Fruit fly (Drosophila melanogaster) whole organism, larva: ENCODE data around the gene CG18628.

Experiments
- noc ChIP-seq: fragments of 200-800 bp; sonication (Bioruptor generic); optimal IDR thresholded peaks from 3 replicates; lab custom pipeline; 2019; ENCODE audit warnings: missing biosample characterization, mild to moderate bottlenecking, missing genetic modification characterization, moderate library complexity

CG18628 gene

dm6 chr3L:10639440-10639839, at the start of gene CG18628:
Gene CG18628 (plus strand): TSS chr3L:10639740.
- no peak for TF ChIP-seq noc (tag; lab: Kevin White, UChicago)

- TF ChIP-seq noc (tag; lab: Kevin White, UChicago) = no peak
These were observed 40.0 kb upstream of the CG18628 start for dm6 chr3L:10599512-10599911.

DNA sequence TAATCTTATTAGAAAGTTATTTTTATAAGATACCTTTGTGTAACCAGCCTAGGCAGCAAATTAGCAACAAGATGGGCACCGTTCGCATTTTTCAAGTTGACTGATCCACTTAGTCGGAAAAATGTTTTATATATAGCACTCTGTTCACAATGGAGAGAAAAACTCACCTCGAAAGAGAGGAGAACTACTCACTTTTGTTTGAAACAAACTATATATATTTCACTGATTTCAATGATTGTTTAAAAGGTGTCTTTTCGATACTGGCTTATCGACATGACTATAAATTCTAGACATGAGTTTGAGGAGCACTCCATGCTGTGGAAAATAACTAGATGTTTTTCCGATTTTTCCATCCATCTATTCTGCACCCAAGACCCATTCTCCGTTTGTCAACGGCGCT, 16.1 kb upstream of the CG18628 start, which contains the start of gene CG42521:
Gene CG42521 (minus strand): TSS at position 101 of the 400 bp plus-strand sequence.
- no peak for TF ChIP-seq noc (tag; lab: Kevin White, UChicago)

DNA sequence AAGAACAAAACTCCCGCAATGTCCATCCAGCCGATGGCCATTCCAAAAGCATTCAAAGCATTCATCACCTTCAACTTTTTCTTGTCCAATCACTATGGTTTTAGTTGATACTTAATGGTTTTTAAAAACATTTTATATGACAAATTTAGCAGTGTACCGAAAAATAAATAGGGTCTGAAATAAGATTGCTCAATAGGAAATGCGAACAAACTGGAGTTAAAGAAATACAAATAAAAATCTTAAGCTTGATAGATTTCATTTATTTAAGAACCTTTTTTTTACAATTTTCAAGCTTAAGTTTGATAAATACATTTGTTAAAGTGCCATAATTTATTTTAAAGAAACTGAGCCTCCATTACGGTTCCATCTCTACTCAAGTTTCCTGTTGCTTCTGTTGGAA, 14.0 kb upstream of the CG18628 start, which contains the start of gene CG43127:
Gene CG43127 (minus strand): TSS at position 101 of the 400 bp plus-strand sequence.
- TF ChIP-seq noc (tag; lab: Kevin White, UChicago) = no peak

- TF ChIP-seq noc (tag; lab: Kevin White, UChicago) = no peak
These were observed 13.3 kb upstream of the CG18628 start, which contains the start of gene CG34238 for dm6 chr3L:10626199-10626598. Gene CG34238 (plus strand): TSS chr3L:10626499.

- TF ChIP-seq noc (tag; lab: Kevin White, UChicago) = no peak
These were observed 11.2 kb upstream of the CG18628 start, which contains the start of gene CG14151 for dm6 chr3L:10628384-10628783. Gene CG14151 (minus strand): TSS chr3L:10628484.

DNA sequence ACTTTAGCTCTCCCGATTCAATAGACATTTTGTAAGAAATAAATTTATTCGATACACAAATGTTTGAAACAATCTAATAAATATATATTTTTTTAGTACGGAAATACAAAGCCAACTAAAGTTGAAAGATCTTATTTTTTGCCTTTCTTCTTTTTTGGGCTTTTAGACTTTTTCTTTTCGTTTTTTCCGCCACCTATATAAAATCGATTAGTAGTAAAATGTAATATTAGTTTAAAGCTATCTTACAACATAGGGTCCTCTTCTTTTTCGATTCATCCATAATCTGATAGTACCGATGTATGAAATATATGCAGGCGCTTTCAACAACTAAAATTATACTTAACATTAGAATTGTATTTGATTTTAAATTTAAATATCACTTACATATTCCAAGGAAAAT, 9.6 kb upstream of the CG18628 start, which contains the start of gene CG42536:
Gene CG42536 (minus strand): TSS at position 101 of the 400 bp plus-strand sequence.
- no peak for TF ChIP-seq noc (tag; lab: Kevin White, UChicago)

dm6 chr3L:10630885-10631359, 8.6 kb upstream of the CG18628 start, which contains the start of the genes CG42535, CG34001 and hay:
Gene CG42535 (minus strand): TSS chr3L:10630935.
Gene CG34001 (plus strand): TSS chr3L:10631079.
Gene hay (plus strand): TSS chr3L:10631079.
- no peak for TF ChIP-seq noc (tag; lab: Kevin White, UChicago)

DNA sequence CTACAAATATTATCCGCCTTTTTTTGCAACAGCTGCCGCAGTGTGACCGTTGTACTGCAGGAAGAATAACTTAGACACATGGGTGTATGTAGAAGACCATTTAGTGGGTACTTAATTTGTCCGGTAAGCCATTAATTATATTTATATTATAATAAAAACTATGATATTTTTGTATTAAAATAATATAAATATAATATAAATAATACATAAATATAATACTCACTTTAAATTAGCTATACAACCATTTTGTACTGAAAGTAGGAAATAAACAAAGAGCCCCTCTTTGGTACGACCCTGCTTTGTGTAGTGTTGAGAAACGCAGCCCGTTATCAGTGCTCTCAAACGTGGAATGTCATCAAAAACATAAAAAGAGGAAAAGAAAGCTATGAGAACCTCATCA, 1.7 kb upstream of the CG18628 start, which contains the start of gene Cnep1r2:
Gene Cnep1r2 (plus strand): TSS at position 328 of the 400 bp plus-strand sequence.
- TF ChIP-seq noc (tag; lab: Kevin White, UChicago) = peak; percentile 94

DNA sequence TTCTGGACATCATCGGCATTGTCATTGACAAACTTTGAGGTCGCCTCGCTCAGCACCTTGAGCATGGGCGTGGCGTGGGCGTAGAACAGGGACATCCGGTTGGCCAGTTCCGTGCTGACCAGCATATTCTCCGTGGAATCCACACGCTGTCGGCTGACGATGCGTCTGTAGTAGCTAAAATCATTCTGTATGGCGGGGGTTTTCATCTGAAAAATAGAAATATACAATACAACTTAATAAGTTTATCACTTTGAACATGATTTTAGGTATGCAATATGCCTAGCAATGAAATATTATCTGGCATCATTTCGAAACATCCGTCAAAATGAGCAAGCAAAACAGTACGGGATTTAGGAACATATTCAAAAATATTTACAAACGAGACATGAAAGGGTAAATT, 2.0 kb downstream of the CG18628 start, which contains the start of gene CG14154:
Gene CG14154 (plus strand): TSS at position 301 of the 400 bp plus-strand sequence.
- no peak for TF ChIP-seq noc (tag; lab: Kevin White, UChicago)

dm6 chr3L:10643228-10643627, 3.7 kb downstream of the CG18628 start, which contains the start of gene CG14153:
Gene CG14153 (plus strand): TSS chr3L:10643528.
- TF ChIP-seq noc (tag; lab: Kevin White, UChicago) = no peak

- no peak for TF ChIP-seq noc (tag; lab: Kevin White, UChicago)
These were observed 6.4 kb downstream of the CG18628 start for dm6 chr3L:10645965-10646364.

DNA sequence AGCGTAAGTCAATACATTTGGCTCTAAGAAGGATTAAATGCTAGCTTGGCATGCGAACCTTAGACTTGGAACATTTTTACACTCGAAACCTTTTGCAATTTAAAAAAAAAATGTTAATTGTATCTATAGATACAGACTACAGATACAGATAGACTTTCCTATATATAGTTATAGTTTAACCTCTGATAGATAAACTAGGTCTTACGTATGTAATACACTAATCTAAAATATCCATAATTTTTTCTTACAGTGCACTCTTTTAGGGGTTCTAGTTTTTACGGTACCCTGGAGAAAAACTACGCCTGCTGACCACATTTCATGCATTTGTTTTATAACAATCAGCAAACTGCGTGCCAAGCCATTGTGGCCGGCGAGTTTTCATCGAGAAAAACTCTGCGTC, 7.6 kb downstream of the CG18628 start:
- no peak for TF ChIP-seq noc (tag; lab: Kevin White, UChicago)

DNA sequence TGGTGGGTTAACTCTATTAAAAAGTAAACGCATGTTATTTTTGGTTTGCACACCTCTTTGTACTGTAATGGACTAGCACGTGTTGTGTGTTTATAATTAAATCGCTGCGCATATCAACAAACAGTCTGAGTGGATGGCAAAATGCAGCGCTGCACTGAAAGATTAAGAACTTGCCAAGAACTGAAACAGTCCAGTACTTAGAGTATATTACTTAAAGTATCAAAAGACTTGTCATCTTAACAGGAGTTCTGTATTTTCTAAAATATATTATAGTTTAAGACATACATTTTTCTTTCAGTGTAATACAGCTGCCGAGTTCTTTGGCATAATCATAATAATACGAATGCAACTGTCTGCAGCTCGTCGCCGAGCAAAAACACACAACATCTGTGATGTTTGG, 8.9 kb downstream of the CG18628 start:
- TF ChIP-seq noc (tag; lab: Kevin White, UChicago) = no peak

dm6 chr3L:10651271-10651670, 11.7 kb downstream of the CG18628 start:
- TF ChIP-seq noc (tag; lab: Kevin White, UChicago) = no peak

- no peak for TF ChIP-seq noc (tag; lab: Kevin White, UChicago)
These were observed 12.9 kb downstream of the CG18628 start for dm6 chr3L:10652487-10652886.

DNA sequence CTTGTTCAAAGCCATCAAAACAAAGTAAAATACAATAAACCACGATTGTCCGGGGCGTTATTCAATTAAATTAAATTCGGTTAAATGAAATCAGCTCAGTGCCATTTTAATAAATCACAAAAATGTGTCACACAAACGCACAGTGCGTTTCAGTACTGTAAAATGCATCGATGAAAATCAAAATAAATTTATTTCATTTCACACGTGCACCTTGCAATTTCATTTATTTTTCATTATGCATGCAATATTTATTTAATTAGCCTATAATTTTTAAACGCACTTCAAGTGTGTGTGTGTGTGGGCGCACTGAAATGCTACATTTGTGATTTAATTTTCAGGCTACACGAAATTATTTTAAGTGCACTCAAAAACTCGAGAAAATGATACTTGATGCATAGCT, 14.9 kb downstream of the CG18628 start:
- TF ChIP-seq noc (tag; lab: Kevin White, UChicago) = no peak
